Worm (Caenorhabditis elegans): ENCODE data around the gene D1086.21.

D1086.21 gene

DNA sequence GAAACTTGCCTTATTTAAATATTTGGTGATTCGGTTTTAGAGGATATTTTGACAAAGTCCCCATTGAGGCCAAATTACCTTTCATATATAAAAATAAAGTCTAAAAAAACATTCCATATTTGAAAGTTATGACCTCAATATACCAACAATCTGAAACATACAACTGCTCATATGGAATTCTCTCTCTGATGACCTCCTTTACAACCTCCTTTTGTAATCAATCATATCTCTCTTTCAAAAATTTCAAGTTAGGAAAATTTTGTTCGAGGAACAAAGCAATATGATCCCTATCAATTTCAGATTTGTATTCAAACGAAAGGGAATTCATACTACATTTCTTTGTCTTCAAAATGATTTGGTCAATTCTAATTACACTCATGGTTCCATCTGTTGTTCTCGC is 15.0 kb downstream of the D1086.21 start, which contains the start of gene D1086.6:
TSS of gene D1086.6 (plus strand) at position 301 of the 400 bp plus-strand sequence.
- no peak for TF ChIP-seq pes-1 (GFP tag; IDR thresholded peaks at IDR 0.05)
- no peak for TF ChIP-seq hnd-1 (tag; optimal IDR thresholded peaks at IDR 0.05)
- no peak for TF ChIP-seq tbx-37 (GFP tag; conservative IDR thresholded peaks at IDR 0.05)
- TF ChIP-seq ceh-13 (GFP tag; optimal IDR thresholded peaks at IDR 0.05): no peak
- TF ChIP-seq flt-1 (GFP tag; IDR thresholded peaks at IDR 0.05): no peak
- no peak for TF ChIP-seq ets-7 (tag; optimal IDR thresholded peaks at IDR 0.05)
- no peak for TF ChIP-seq hmbx-1 (tag; optimal IDR thresholded peaks at IDR 0.05)
- no peak for TF ChIP-seq hmg-4 (GFP tag; optimal IDR thresholded peaks at IDR 0.05)

ce11 chrV:14082453-14082852 is 17.9 kb downstream of the D1086.21 start, which contains the start of gene D1086.10:
Gene D1086.10, plus strand, starts transcription at chrV:14082753.
- no peak for TF ChIP-seq F13C5.2 (tag; optimal IDR thresholded peaks at IDR 0.05)
- TF ChIP-seq flt-1 (GFP tag; IDR thresholded peaks at IDR 0.05): no peak
- no peak for TF ChIP-seq aly-1 (tag; optimal IDR thresholded peaks at IDR 0.05)
- no peak for TF ChIP-seq hnd-1 (tag; optimal IDR thresholded peaks at IDR 0.05)
- TF ChIP-seq hmg-4 (GFP tag; optimal IDR thresholded peaks at IDR 0.05): no peak
- TF ChIP-seq B0310.2 (tag; optimal IDR thresholded peaks at IDR 0.05): no peak
- TF ChIP-seq ama-1 (optimal IDR thresholded peaks at IDR 0.05): no peak
- no peak for TF ChIP-seq tbx-37 (GFP tag; conservative IDR thresholded peaks at IDR 0.05)
- TF ChIP-seq hmbx-1 (tag; optimal IDR thresholded peaks at IDR 0.05): no peak
- no peak for TF ChIP-seq sea-1 (GFP tag; conservative IDR thresholded peaks at IDR 0.05)
- TF ChIP-seq pes-1 (GFP tag; IDR thresholded peaks at IDR 0.05): no peak
- TF ChIP-seq tra-4 (tag; optimal IDR thresholded peaks at IDR 0.05): no peak
- TF ChIP-seq ets-7 (tag; optimal IDR thresholded peaks at IDR 0.05): no peak
- TF ChIP-seq tbx-11 (GFP tag; IDR thresholded peaks at IDR 0.05): no peak
- TF ChIP-seq scrt-1 (GFP tag; IDR thresholded peaks at IDR 0.05): no peak
- no peak for TF ChIP-seq ceh-13 (GFP tag; optimal IDR thresholded peaks at IDR 0.05)
- TF ChIP-seq ceh-36 (tag; optimal IDR thresholded peaks at IDR 0.05): no peak

DNA sequence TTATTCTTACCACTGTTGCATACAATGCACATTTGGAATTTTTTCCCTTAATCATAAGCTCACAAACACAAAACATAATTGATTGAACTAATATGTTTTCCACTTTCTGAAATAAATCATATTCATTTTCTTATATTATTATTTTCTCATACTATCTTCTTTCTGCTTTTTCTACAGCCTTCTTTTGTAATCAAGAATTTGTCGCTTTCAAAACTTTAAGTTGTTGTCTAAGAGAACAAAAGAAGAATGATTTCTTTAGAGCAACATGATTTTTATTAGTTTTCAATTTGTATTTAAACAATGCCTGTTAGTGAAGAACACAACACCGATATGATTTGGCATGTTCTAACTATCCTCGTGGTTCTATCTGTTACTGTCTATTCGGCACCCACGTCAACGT is 19.4 kb downstream of the D1086.21 start, which contains the start of gene D1086.7:
TSS of gene D1086.7 (plus strand) at position 301 of the 400 bp plus-strand sequence.
- no peak for TF ChIP-seq hnd-1 (tag; optimal IDR thresholded peaks at IDR 0.05)

- TF ChIP-seq flt-1 (GFP tag; IDR thresholded peaks at IDR 0.05) (no peak), ceh-36 (tag; optimal IDR thresholded peaks at IDR 0.05) (no peak), hnd-1 (tag; optimal IDR thresholded peaks at IDR 0.05) (no peak), ets-7 (tag; optimal IDR thresholded peaks at IDR 0.05) (no peak), ceh-13 (GFP tag; optimal IDR thresholded peaks at IDR 0.05) (no peak), ama-1 (optimal IDR thresholded peaks at IDR 0.05) (no peak)
Observed at ce11 chrV:14085589-14085988, 21.1 kb downstream of the D1086.21 start, which contains the start of gene D1086.18. Gene D1086.18, plus strand, starts transcription at chrV:14085889.

DNA sequence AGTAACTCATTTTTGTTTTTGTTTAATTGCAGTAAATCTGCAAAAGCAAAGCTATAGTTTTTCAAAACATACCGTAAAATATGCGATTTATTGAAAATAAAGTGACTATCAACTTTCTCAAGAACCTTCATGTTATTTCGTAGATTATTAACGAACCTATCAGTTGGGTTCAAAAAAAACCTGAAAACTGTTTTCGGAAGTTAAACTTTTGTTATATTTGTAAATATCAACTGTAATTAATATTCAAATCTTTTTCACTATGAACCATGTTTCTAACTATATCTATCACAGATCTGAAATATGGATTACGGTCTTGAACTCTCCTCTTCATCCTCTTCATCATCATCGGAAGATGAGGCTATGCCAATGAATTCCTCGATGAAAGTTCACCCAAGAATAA is 23.5 kb downstream of the D1086.21 start, which contains the start of gene D1086.19:
TSS of gene D1086.19 (plus strand) at position 301 of the 400 bp plus-strand sequence.
- no peak for TF ChIP-seq tbx-11 (GFP tag; IDR thresholded peaks at IDR 0.05)
- no peak for TF ChIP-seq aly-1 (tag; optimal IDR thresholded peaks at IDR 0.05)
- no peak for TF ChIP-seq hnd-1 (tag; optimal IDR thresholded peaks at IDR 0.05)
- TF ChIP-seq B0310.2 (tag; optimal IDR thresholded peaks at IDR 0.05): no peak
- no peak for TF ChIP-seq ceh-13 (GFP tag; optimal IDR thresholded peaks at IDR 0.05)
- TF ChIP-seq ceh-36 (tag; optimal IDR thresholded peaks at IDR 0.05): no peak
- no peak for TF ChIP-seq scrt-1 (GFP tag; IDR thresholded peaks at IDR 0.05)
- no peak for TF ChIP-seq ets-7 (tag; optimal IDR thresholded peaks at IDR 0.05)
- TF ChIP-seq hmbx-1 (tag; optimal IDR thresholded peaks at IDR 0.05): no peak
- no peak for TF ChIP-seq ama-1 (optimal IDR thresholded peaks at IDR 0.05)
- no peak for TF ChIP-seq tra-4 (tag; optimal IDR thresholded peaks at IDR 0.05)
- TF ChIP-seq pes-1 (GFP tag; IDR thresholded peaks at IDR 0.05): no peak
- no peak for TF ChIP-seq tbx-37 (GFP tag; conservative IDR thresholded peaks at IDR 0.05)

DNA sequence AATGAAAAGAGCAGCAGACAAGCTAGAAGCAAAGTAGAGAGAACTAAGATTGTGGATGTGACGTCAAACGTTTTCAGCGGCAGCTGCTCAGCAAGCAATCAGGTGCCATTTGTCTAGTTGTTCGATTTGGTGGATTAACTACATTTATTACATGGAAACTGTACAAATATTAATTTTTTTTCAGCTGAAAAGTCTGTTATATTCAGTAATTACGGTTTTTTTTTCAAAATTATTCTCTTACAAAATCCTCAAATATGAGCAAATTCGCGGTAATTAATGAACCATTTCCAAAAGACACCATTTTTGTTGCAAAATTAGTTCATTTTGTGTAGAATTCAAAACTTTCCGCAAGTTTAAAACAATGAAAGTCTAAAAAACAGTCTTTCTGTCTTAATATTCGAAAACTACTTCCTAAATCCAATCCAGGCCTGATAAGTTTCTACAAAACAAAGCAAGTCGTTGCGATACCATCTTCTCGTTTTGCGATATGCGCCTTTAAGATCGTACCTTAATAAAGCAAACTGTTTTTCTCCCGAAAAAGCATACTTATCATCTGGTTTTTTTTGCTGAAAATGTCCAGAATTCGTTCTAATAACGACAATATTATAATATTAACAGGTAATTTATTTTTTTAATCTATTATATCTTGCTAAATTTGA is 25.9 kb downstream of the D1086.21 start, which contains the start of the genes D1086.5 and him-5:
TSS of gene D1086.5 (minus strand) at position 51 of the 659 bp plus-strand sequence.
TSS of gene him-5 (plus strand) at position 118 of the 659 bp plus-strand sequence.
- TF ChIP-seq F13C5.2 (tag; optimal IDR thresholded peaks at IDR 0.05): no peak
- TF ChIP-seq B0310.2 (tag; optimal IDR thresholded peaks at IDR 0.05): no peak
- no peak for TF ChIP-seq ets-7 (tag; optimal IDR thresholded peaks at IDR 0.05)
- no peak for TF ChIP-seq hnd-1 (tag; optimal IDR thresholded peaks at IDR 0.05)
- no peak for TF ChIP-seq ceh-13 (GFP tag; optimal IDR thresholded peaks at IDR 0.05)
- TF ChIP-seq pes-1 (GFP tag; IDR thresholded peaks at IDR 0.05): no peak
- no peak for TF ChIP-seq hmg-4 (GFP tag; optimal IDR thresholded peaks at IDR 0.05)
- no peak for TF ChIP-seq tbx-37 (GFP tag; conservative IDR thresholded peaks at IDR 0.05)
- no peak for TF ChIP-seq aly-1 (tag; optimal IDR thresholded peaks at IDR 0.05)
- no peak for TF ChIP-seq flt-1 (GFP tag; IDR thresholded peaks at IDR 0.05)
- TF ChIP-seq sea-1 (GFP tag; conservative IDR thresholded peaks at IDR 0.05): no peak
- TF ChIP-seq hmbx-1 (tag; optimal IDR thresholded peaks at IDR 0.05): no peak
- TF ChIP-seq ama-1 (optimal IDR thresholded peaks at IDR 0.05): no peak
- TF ChIP-seq ceh-36 (tag; optimal IDR thresholded peaks at IDR 0.05): no peak

DNA sequence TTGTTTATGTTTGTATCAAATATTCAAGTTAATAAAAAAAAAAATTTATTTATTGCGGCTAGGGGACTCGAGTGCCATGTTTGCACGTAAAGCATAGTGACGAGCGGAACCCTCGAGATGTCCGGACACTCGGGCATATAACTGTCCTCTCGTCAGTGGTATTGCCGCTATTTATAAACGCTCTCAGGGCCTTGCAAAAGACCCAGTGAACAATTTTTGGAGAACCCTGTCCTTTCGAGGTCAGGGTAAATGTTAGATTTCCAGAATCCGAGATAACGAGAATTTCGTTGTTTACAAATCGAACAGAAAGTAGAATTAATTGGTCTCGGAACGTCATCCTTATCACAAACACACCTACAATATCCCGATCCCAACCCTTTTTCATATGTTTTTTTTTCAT is 27.9 kb downstream of the D1086.21 start, which contains the start of gene D1086.3:
TSS of gene D1086.3 (plus strand) at position 390 of the 400 bp plus-strand sequence.
- no peak for TF ChIP-seq sea-1 (GFP tag; conservative IDR thresholded peaks at IDR 0.05)
- TF ChIP-seq tbx-11 (GFP tag; IDR thresholded peaks at IDR 0.05): no peak
- TF ChIP-seq ceh-13 (GFP tag; optimal IDR thresholded peaks at IDR 0.05): no peak
- TF ChIP-seq B0310.2 (tag; optimal IDR thresholded peaks at IDR 0.05): no peak
- TF ChIP-seq hnd-1 (tag; optimal IDR thresholded peaks at IDR 0.05): no peak
- TF ChIP-seq F13C5.2 (tag; optimal IDR thresholded peaks at IDR 0.05): peak; percentile 1
- no peak for TF ChIP-seq ceh-36 (tag; optimal IDR thresholded peaks at IDR 0.05)

ce11 chrV:14093805-14094204 is 29.3 kb downstream of the D1086.21 start, which contains the start of gene D1086.8:
Gene D1086.8, plus strand, starts transcription at chrV:14094105.
- no peak for TF ChIP-seq tbx-37 (GFP tag; conservative IDR thresholded peaks at IDR 0.05)
- no peak for TF ChIP-seq ama-1 (optimal IDR thresholded peaks at IDR 0.05)
- no peak for TF ChIP-seq tbx-11 (GFP tag; IDR thresholded peaks at IDR 0.05)
- no peak for TF ChIP-seq sea-1 (GFP tag; conservative IDR thresholded peaks at IDR 0.05)
- TF ChIP-seq ets-7 (tag; optimal IDR thresholded peaks at IDR 0.05): no peak
- no peak for TF ChIP-seq flt-1 (GFP tag; IDR thresholded peaks at IDR 0.05)
- TF ChIP-seq ceh-36 (tag; optimal IDR thresholded peaks at IDR 0.05): no peak
- TF ChIP-seq hmbx-1 (tag; optimal IDR thresholded peaks at IDR 0.05): no peak
- no peak for TF ChIP-seq aly-1 (tag; optimal IDR thresholded peaks at IDR 0.05)
- TF ChIP-seq F13C5.2 (tag; optimal IDR thresholded peaks at IDR 0.05): no peak
- no peak for TF ChIP-seq tra-4 (tag; optimal IDR thresholded peaks at IDR 0.05)
- TF ChIP-seq B0310.2 (tag; optimal IDR thresholded peaks at IDR 0.05): no peak
- TF ChIP-seq scrt-1 (GFP tag; IDR thresholded peaks at IDR 0.05): no peak
- no peak for TF ChIP-seq pes-1 (GFP tag; IDR thresholded peaks at IDR 0.05)
- TF ChIP-seq ceh-13 (GFP tag; optimal IDR thresholded peaks at IDR 0.05): no peak
- TF ChIP-seq hmg-4 (GFP tag; optimal IDR thresholded peaks at IDR 0.05): no peak
- no peak for TF ChIP-seq hnd-1 (tag; optimal IDR thresholded peaks at IDR 0.05)

Data from whole organism, early embryonic.